Fruit fly (Drosophila melanogaster) S2 (cell line): ENCODE data around the gene CkIIalpha-i3.

Experiments
- CG8478 ChIP-seq: fragments of >200 bp; optimal IDR thresholded peaks from 2 replicates; lab custom pipeline; 2018
- CTCF ChIP-seq, 2 experiments: fragments of >200 bp; optimal IDR thresholded peaks; 2 replicates each; lab custom pipeline; 2018

DNA sequence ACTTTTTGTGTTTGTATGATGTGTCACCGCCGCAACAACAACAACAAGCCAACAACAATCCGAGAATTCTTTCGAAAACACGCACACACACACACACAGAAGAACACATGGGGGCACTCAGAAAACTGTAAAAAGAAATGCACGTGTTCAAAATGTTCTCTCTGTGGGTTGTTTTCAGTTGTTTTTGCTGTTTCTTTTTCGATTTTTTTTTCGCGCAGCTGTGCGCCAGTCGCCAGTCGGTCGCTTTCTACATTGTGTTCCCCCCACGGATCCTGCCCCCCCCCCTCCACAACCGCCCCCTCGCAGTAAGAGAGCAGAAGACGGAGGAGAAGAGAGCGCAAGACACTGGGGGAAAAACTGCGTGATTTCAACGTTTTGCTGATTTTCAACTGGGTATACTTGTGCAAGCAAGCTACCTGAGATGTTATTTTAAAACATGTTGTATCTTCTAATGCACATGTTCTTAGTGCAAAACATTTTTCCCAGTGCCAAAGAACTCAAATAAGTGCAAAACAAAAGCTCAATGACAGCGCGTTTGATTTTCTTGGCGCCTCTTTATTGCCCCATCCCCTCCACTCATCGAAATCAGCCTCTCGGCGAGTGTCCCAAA lies 41.2 kb upstream of the CkIIalpha-i3 start:
- no peak for TF ChIP-seq CG8478 (lab: Kevin White, UChicago)
- TF ChIP-seq CTCF (optimal IDR thresholded peaks at IDR 0.05; lab: Kevin White, UChicago), result no peak
